Fruit fly (Drosophila melanogaster) whole organism, embryonic: ENCODE data around the gene CG5376.

Source experiments
- Antp ChIP-seq: fragments of 200-800 bp; sonication (Bioruptor generic); optimal IDR thresholded peaks from 3 replicates; lab custom pipeline; 2016; ENCODE audit warnings: missing biosample characterization, missing genetic modification characterization
- C15 ChIP-seq: fragments of 200-800 bp; sonication (Bioruptor generic); IDR thresholded peaks from 3 replicates; pipeline ENCODE4 v1.3.6; 2022; ENCODE audit warnings: missing biosample characterization, missing genetic modification characterization
- CG11695 ChIP-seq: fragments of 200-800 bp; sonication (Bioruptor generic); IDR thresholded peaks from 3 replicates; pipeline ENCODE4 v1.3.6; 2022; ENCODE audit warnings: missing biosample characterization, missing genetic modification characterization
- CG11723 ChIP-seq: fragments of 200-800 bp; sonication (Bioruptor generic); optimal IDR thresholded peaks from 2 replicates; lab custom pipeline; 2017; ENCODE audit warnings: missing biosample characterization, mild to moderate bottlenecking, missing genetic modification characterization
- CG12391 ChIP-seq: fragments of 200-800 bp; sonication (Bioruptor generic); optimal IDR thresholded peaks from 3 replicates; lab custom pipeline; 2018; ENCODE audit warnings: missing biosample characterization, mild to moderate bottlenecking, missing genetic modification characterization, moderate library complexity
- CG12659 ChIP-seq: fragments of 200-800 bp; sonication (Bioruptor generic); optimal IDR thresholded peaks from 3 replicates; lab custom pipeline; 2017; ENCODE audit warnings: mild to moderate bottlenecking, missing biosample characterization, missing genetic modification reagents, missing genetic modification characterization
- CG16813 ChIP-seq: fragments of 200-800 bp; sonication (Bioruptor generic); IDR thresholded peaks from 3 replicates; pipeline ENCODE4 v1.3.6; 2022; ENCODE audit warnings: missing biosample characterization, missing genetic modification characterization; ENCODE audit not compliant: partially characterized antibody
- CG16863 ChIP-seq: fragments of 200-800 bp; sonication (Bioruptor generic); optimal IDR thresholded peaks from 3 replicates; lab custom pipeline; 2016; ENCODE audit warnings: missing biosample characterization, missing genetic modification characterization
- CG17328 ChIP-seq: fragments of 200-800 bp; sonication (Bioruptor generic); IDR thresholded peaks from 2 replicates; pipeline ENCODE4 v1.3.6; 2022; ENCODE audit warnings: missing biosample characterization, missing genetic modification characterization
- CG1792 ChIP-seq: fragments of 200-800 bp; sonication (Bioruptor generic); optimal IDR thresholded peaks from 2 replicates; lab custom pipeline; 2016; ENCODE audit warnings: missing biosample characterization, missing genetic modification characterization
- CG18764 ChIP-seq: fragments of 200-800 bp; sonication (Bioruptor generic); optimal IDR thresholded peaks from 3 replicates; lab custom pipeline; 2016; ENCODE audit warnings: missing biosample characterization, missing genetic modification characterization
- CG2129 ChIP-seq: fragments of 200-800 bp; sonication (Bioruptor generic); IDR thresholded peaks from 2 replicates; pipeline ENCODE4 v1.3.6; 2022; ENCODE audit warnings: missing biosample characterization, missing genetic modification characterization; ENCODE audit not compliant: partially characterized antibody
- CG2875 ChIP-seq: fragments of 200-800 bp; sonication (Bioruptor generic); optimal IDR thresholded peaks from 2 replicates; lab custom pipeline; 2017; ENCODE audit warnings: missing biosample characterization, mild to moderate bottlenecking, missing genetic modification characterization, missing genetic modification reagents
- CG34422 ChIP-seq: fragments of 200-800 bp; sonication (Bioruptor generic); IDR thresholded peaks from 3 replicates; pipeline ENCODE4 v1.3.6; 2022; ENCODE audit warnings: missing biosample characterization, missing genetic modification characterization
- CG3995 ChIP-seq: fragments of 200-800 bp; sonication (Bioruptor generic); optimal IDR thresholded peaks from 3 replicates; lab custom pipeline; 2016; ENCODE audit warnings: missing biosample characterization, missing genetic modification characterization
- CG5180 ChIP-seq: fragments of 200-800 bp; sonication (Bioruptor generic); optimal IDR thresholded peaks from 3 replicates; lab custom pipeline; 2017; ENCODE audit warnings: missing biosample characterization, missing genetic modification characterization, mild to moderate bottlenecking, moderate library complexity, missing genetic modification reagents
- CG6689 ChIP-seq: fragments of 200-800 bp; sonication (Bioruptor generic); IDR thresholded peaks from 2 replicates; pipeline ENCODE4 v1.3.6; 2022; ENCODE audit warnings: missing biosample characterization, missing genetic modification characterization
- CG7372 ChIP-seq: fragments of 200-800 bp; sonication (Bioruptor generic); IDR thresholded peaks from 2 replicates; pipeline ENCODE4 v1.3.6; 2022; ENCODE audit warnings: missing biosample characterization, missing genetic modification characterization
- CG8944 ChIP-seq: fragments of 200-800 bp; sonication (Bioruptor generic); optimal IDR thresholded peaks from 3 replicates; lab custom pipeline; 2016; ENCODE audit warnings: missing biosample characterization, missing genetic modification characterization
- CG9437 ChIP-seq: fragments of 200-800 bp; sonication (Bioruptor generic); optimal IDR thresholded peaks from 2 replicates; lab custom pipeline; 2018; ENCODE audit warnings: missing biosample characterization, mild to moderate bottlenecking, missing genetic modification characterization
- Dbx ChIP-seq: fragments of 200-800 bp; sonication (Bioruptor generic); IDR thresholded peaks from 3 replicates; pipeline ENCODE4 v1.3.6; 2022; ENCODE audit warnings: missing biosample characterization, missing genetic modification characterization
- Gsc ChIP-seq: fragments of 200-800 bp; sonication (Bioruptor generic); IDR thresholded peaks from 2 replicates; pipeline ENCODE4 v1.3.6; 2022; ENCODE audit warnings: missing biosample characterization, missing genetic modification characterization
- Lim3 ChIP-seq: fragments of 200-800 bp; sonication (Bioruptor generic); IDR thresholded peaks from 2 replicates; pipeline ENCODE4 v1.3.6; 2022; ENCODE audit warnings: missing biosample characterization, missing genetic modification characterization
- Med ChIP-seq: fragments of 200-800 bp; sonication (Bioruptor generic); peaks from one replicate; lab custom pipeline; 2016; ENCODE audit warnings: missing biosample characterization, missing genetic modification characterization, mild to moderate bottlenecking, inconsistent platforms, moderate library complexity
- NFAT ChIP-seq: fragments of 200-800 bp; sonication (Bioruptor generic); IDR thresholded peaks from 2 replicates; pipeline ENCODE4 v1.3.6; 2022; ENCODE audit warnings: missing biosample characterization, missing genetic modification characterization
- Oaz ChIP-seq: fragments of 200-800 bp; sonication (Bioruptor generic); IDR thresholded peaks from 2 replicates; pipeline ENCODE4 v1.3.6; 2022; ENCODE audit warnings: missing biosample characterization, missing genetic modification characterization
- Poxn ChIP-seq: fragments of 200-800 bp; sonication (Bioruptor generic); IDR thresholded peaks from 2 replicates; pipeline ENCODE4 v1.3.6; 2022; ENCODE audit warnings: missing biosample characterization, missing genetic modification characterization
- Xbp1 ChIP-seq: fragments of 200-800 bp; sonication (Bioruptor generic); optimal IDR thresholded peaks from 3 replicates; lab custom pipeline; 2016; ENCODE audit warnings: missing biosample characterization, mild to moderate bottlenecking, missing genetic modification characterization
- ase ChIP-seq: fragments of 200-800 bp; sonication (Bioruptor generic); IDR thresholded peaks from 3 replicates; pipeline ENCODE4 v1.3.6; 2022; ENCODE audit warnings: missing biosample characterization, missing genetic modification characterization
- bcd ChIP-seq: fragments of 200-800 bp; sonication (Bioruptor generic); optimal IDR thresholded peaks from 2 replicates; lab custom pipeline; 2017; ENCODE audit warnings: missing biosample characterization, mild to moderate bottlenecking, missing genetic modification characterization
- chm ChIP-seq: fragments of 200-800 bp; sonication (Bioruptor generic); IDR thresholded peaks from 2 replicates; pipeline ENCODE4 v1.3.6; 2022; ENCODE audit warnings: missing biosample characterization, missing genetic modification characterization
- chn ChIP-seq: fragments of 200-800 bp; sonication (Bioruptor generic); optimal IDR thresholded peaks from 2 replicates; lab custom pipeline; 2016; ENCODE audit warnings: missing biosample characterization, missing genetic modification characterization
- crol ChIP-seq: fragments of 200-800 bp; sonication (Bioruptor generic); IDR thresholded peaks from 2 replicates; pipeline ENCODE4 v1.3.6; 2022; ENCODE audit warnings: missing biosample characterization, missing genetic modification characterization
- dan ChIP-seq: fragments of 200-800 bp; sonication (Bioruptor generic); IDR thresholded peaks from 2 replicates; pipeline ENCODE4 v1.3.6; 2022; ENCODE audit warnings: missing biosample characterization, missing genetic modification characterization
- gem ChIP-seq: fragments of 200-800 bp; sonication (Bioruptor generic); optimal IDR thresholded peaks from 2 replicates; lab custom pipeline; 2019; ENCODE audit warnings: missing biosample characterization, mild to moderate bottlenecking, missing genetic modification characterization, moderate library complexity
- gfzf ChIP-seq: fragments of 200-800 bp; sonication (Bioruptor generic); optimal IDR thresholded peaks from 2 replicates; lab custom pipeline; 2016; ENCODE audit warnings: missing biosample characterization, mild to moderate bottlenecking, missing genetic modification characterization, moderate library complexity
- gsb ChIP-seq: fragments of 200-800 bp; sonication (Bioruptor generic); IDR thresholded peaks from 2 replicates; pipeline ENCODE4 v1.3.6; 2022; ENCODE audit warnings: missing biosample characterization, missing genetic modification characterization
- ind ChIP-seq: fragments of 200-800 bp; sonication (Bioruptor generic); optimal IDR thresholded peaks from 3 replicates; lab custom pipeline; 2016; ENCODE audit warnings: missing biosample characterization, missing genetic modification characterization
- kay ChIP-seq: fragments of 200-800 bp; sonication (Bioruptor generic); optimal IDR thresholded peaks from 2 replicates; lab custom pipeline; 2016; ENCODE audit warnings: missing biosample characterization, missing genetic modification characterization
- lmd ChIP-seq: fragments of 200-800 bp; sonication (Bioruptor generic); IDR thresholded peaks from 2 replicates; pipeline ENCODE4 v1.3.6; 2022; ENCODE audit warnings: missing biosample characterization, missing genetic modification characterization
- lola ChIP-seq, 3 experiments: fragments of >200 bp in 2 of 3; fragments of 200-800 bp in 1 of 3; sonication (Bioruptor generic) in 1 of 3; optimal IDR thresholded peaks; 2 replicates each; lab custom pipeline; 2017 to 2019; ENCODE audit warnings: missing biosample characterization in 3 of 3, missing genetic modification characterization in 3 of 3, mild to moderate bottlenecking in 1 of 3, moderate library complexity in 1 of 3
- nmo ChIP-seq: fragments of 200-800 bp; sonication (Bioruptor generic); optimal IDR thresholded peaks from 2 replicates; lab custom pipeline; 2018; ENCODE audit warnings: missing biosample characterization, mild to moderate bottlenecking, missing genetic modification characterization, moderate library complexity
- nom ChIP-seq: fragments of 200-800 bp; sonication (Bioruptor generic); optimal IDR thresholded peaks from 2 replicates; lab custom pipeline; 2017; ENCODE audit warnings: missing biosample characterization, missing genetic modification characterization, mild to moderate bottlenecking, moderate library complexity, missing genetic modification reagents
- pros ChIP-seq: fragments of 200-800 bp; sonication (Bioruptor generic); optimal IDR thresholded peaks from 3 replicates; lab custom pipeline; 2019; ENCODE audit warnings: missing biosample characterization, mild to moderate bottlenecking, missing genetic modification characterization, moderate library complexity
- rib ChIP-seq: fragments of 200-800 bp; sonication (Bioruptor generic); IDR thresholded peaks from 2 replicates; pipeline ENCODE4 v1.3.6; 2022; ENCODE audit warnings: missing biosample characterization, missing genetic modification characterization
- row ChIP-seq: fragments of 200-800 bp; sonication (Bioruptor generic); IDR thresholded peaks from 3 replicates; pipeline ENCODE4 v1.3.6; 2022; ENCODE audit warnings: missing biosample characterization, missing genetic modification characterization
- sens ChIP-seq: fragments of 200-800 bp; sonication (Bioruptor generic); peaks from one replicate; lab custom pipeline; 2016; ENCODE audit warnings: missing biosample characterization, missing genetic modification characterization
- sob ChIP-seq: fragments of 200-800 bp; sonication (Bioruptor generic); IDR thresholded peaks from 2 replicates; pipeline ENCODE4 v1.3.6; 2022; ENCODE audit warnings: missing biosample characterization, missing genetic modification characterization
- tgo ChIP-seq: fragments of 200-800 bp; sonication (Bioruptor generic); IDR thresholded peaks from 3 replicates; pipeline ENCODE4 v1.3.6; 2022; ENCODE audit warnings: missing biosample characterization, missing genetic modification characterization
- vfl ChIP-seq: fragments of 200-800 bp; sonication (Bioruptor generic); optimal IDR thresholded peaks from 2 replicates; lab custom pipeline; 2016; ENCODE audit warnings: missing biosample characterization, missing genetic modification characterization
- zf30C ChIP-seq: fragments of 200-800 bp; sonication (Bioruptor generic); optimal IDR thresholded peaks from 3 replicates; lab custom pipeline; 2018; ENCODE audit warnings: missing biosample characterization, mild to moderate bottlenecking, missing genetic modification characterization

CG5376 gene

dm6 chr3R:22526353-22526907 is 37.7 kb upstream of the CG5376 start (continued):
- no peak for TF ChIP-seq Lim3 (GFP tag; lab: Robert Waterston, UW)
- no peak for TF ChIP-seq tgo
- peak; percentile 48 for TF ChIP-seq gem (tag; lab: Kevin White, UChicago)
- TF ChIP-seq CG2875 (GFP tag; lab: Kevin White, UChicago), result no peak
- peak; percentile 27 for TF ChIP-seq CG16863 (GFP tag; lab: Kevin White, UChicago)
- TF ChIP-seq CG34422 (GFP tag; lab: Robert Waterston, UW), result no peak
- TF ChIP-seq vfl, result no peak
- TF ChIP-seq CG12391, result peak; percentile 10
- TF ChIP-seq row (GFP tag; lab: Robert Waterston, UW), result peak; percentile 57
- peak; percentile 19 for TF ChIP-seq kay
- no peak for TF ChIP-seq CG11723
- TF ChIP-seq ind (GFP tag; lab: Kevin White, UChicago), result peak; percentile 27
- TF ChIP-seq CG17328 (GFP tag; lab: Robert Waterston, UW), result peak; percentile 22; the same call in 1 of the 2 replicates
- TF ChIP-seq CG16813, result no peak
- peak; percentile 9; the same call in 1 of the 2 replicates for TF ChIP-seq NFAT
- TF ChIP-seq C15 (GFP tag; lab: Robert Waterston, UW), result no peak
- peak; percentile 7; the same call in 1 of the 2 replicates for TF ChIP-seq CG7372 (GFP tag; lab: Robert Waterston, UW)
- peak; percentile 6 for TF ChIP-seq CG18764
- no peak for TF ChIP-seq pros (GFP tag; lab: Kevin White, UChicago)
- 0 out of 3 replicates have a peak, but pooled peaks have one; percentile 23 for TF ChIP-seq Dbx (GFP tag; lab: Robert Waterston, UW)
- peak; percentile 42 for TF ChIP-seq nmo (GFP tag; lab: Kevin White, UChicago)
- TF ChIP-seq chn (GFP tag; lab: Kevin White, UChicago), result peak; percentile 10
- no peak for TF ChIP-seq dan
- no peak for TF ChIP-seq Gsc (GFP tag; lab: Robert Waterston, UW)
- peak; percentile 85 for TF ChIP-seq crol (GFP tag; lab: Robert Waterston, UW)
- no peak for TF ChIP-seq CG3995
- TF ChIP-seq lmd (GFP tag; lab: Robert Waterston, UW), result no peak
- peak; percentile 89 for TF ChIP-seq Med (GFP tag; lab: Kevin White, UChicago)
- peak; percentile 25 for TF ChIP-seq Xbp1 (GFP tag; lab: Kevin White, UChicago)
- peak in 1 of 3 experiments; percentile 12 for TF ChIP-seq lola (GFP tag; optimal IDR thresholded peaks at IDR 0.05; lab: Kevin White, UChicago)
- TF ChIP-seq CG2129 (GFP tag; lab: Robert Waterston, UW), result no peak
- no peak for TF ChIP-seq rib (GFP tag; lab: Robert Waterston, UW)
- peak; percentile 62; the same call in 1 of the 2 replicates for TF ChIP-seq chm
- peak; percentile 72 for TF ChIP-seq sens (GFP tag; lab: Kevin White, UChicago)
- no peak for TF ChIP-seq Oaz
- peak; percentile 31 for TF ChIP-seq bcd (GFP tag; lab: Kevin White, UChicago)
- peak; percentile 61 for TF ChIP-seq zf30C (GFP tag; lab: Kevin White, UChicago)
- peak; percentile 53; the same call in 1 of the 3 replicates for TF ChIP-seq ase (GFP tag; lab: Robert Waterston, UW)
- no peak for TF ChIP-seq CG8944
- TF ChIP-seq CG5180 (GFP tag; lab: Kevin White, UChicago), result peak; percentile 18
- TF ChIP-seq CG1792 (GFP tag; lab: Kevin White, UChicago), result peak; percentile 32
- TF ChIP-seq CG6689, result peak; percentile 18; the same call in 1 of the 2 replicates
- peak; percentile 15 for TF ChIP-seq CG12659
- TF ChIP-seq gsb, result no peak
- no peak for TF ChIP-seq sob
- TF ChIP-seq CG9437 (GFP tag; lab: Kevin White, UChicago), result peak; percentile 10
- TF ChIP-seq Poxn, result no peak
- TF ChIP-seq gfzf (GFP tag; lab: Kevin White, UChicago), result no peak
- TF ChIP-seq CG11695 (GFP tag; lab: Robert Waterston, UW), result 0 out of 3 replicates have a peak, but pooled peaks have one; percentile 16
- TF ChIP-seq Antp (GFP tag; lab: Kevin White, UChicago), result peak; percentile 19
- peak; percentile 81 for TF ChIP-seq nom (GFP tag; lab: Kevin White, UChicago)
